Worm (Caenorhabditis elegans): ENCODE measurements around the gene spon-1.

Gene spon-1

DNA sequence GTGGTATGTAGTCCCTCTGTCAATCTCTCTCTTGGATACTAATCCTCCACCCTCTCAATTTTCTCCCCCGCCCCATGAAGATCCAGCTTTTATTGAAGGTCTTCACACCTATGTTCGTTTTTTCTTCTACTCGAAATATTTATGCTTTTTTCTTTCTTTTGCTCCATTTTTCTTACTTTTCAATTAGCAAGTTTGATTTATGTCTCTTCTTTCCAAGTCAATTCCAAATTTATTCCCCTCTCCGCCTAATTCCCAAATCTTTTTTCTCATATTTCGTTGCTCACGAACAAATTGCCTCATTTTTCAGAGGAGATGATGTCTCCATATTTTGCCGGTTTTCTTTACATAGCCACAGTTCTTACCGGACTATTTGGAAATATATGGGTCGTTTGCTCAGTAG is 27.9 kb downstream of the spon-1 start, which contains the start of gene npr-31:
Gene npr-31, plus strand, starts transcription at position 301 of the 400 bp plus-strand sequence.
- no peak for TF ChIP-seq unc-62 (GFP tag; optimal IDR thresholded peaks at IDR 0.05)

DNA sequence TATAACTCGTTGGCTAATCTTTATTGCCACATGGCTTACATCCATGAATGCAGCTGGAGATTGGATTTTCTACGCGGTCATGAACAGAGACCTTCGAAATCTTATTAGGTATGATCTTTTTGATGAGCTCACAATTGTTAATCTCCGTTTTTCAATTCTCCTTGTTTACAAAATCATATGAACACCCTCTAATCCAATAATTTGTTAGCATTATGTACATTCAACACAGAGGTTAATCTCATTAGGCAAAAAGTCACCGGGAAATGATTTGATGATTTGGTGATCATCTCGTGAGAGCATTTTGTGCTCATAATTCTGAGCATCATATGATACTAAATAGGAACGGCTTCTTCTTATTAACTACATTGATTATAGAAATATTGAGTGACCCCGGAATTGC is 29.9 kb downstream of the spon-1 start:
- TF ChIP-seq unc-62 (GFP tag; optimal IDR thresholded peaks at IDR 0.05) = no peak

DNA sequence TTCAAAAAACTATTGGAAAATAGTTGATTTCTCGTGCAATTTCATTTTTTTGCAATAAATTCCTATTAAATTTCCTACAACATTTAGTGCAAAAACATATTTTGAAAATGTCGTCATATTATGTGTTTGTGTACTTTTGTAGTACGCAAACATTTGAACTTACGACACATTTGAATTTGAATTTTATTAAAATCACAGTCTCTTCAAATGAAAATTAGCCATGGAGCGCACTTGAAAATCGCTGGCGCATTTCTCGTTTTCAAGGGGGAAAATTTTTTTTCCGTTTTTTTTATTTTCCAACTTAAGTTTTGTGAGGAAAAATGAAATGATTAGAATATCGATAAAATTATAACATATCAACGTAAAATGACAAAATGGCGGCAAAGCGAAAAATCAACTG is 31.2 kb downstream of the spon-1 start:
- TF ChIP-seq unc-62 (GFP tag; optimal IDR thresholded peaks at IDR 0.05) = no peak

DNA sequence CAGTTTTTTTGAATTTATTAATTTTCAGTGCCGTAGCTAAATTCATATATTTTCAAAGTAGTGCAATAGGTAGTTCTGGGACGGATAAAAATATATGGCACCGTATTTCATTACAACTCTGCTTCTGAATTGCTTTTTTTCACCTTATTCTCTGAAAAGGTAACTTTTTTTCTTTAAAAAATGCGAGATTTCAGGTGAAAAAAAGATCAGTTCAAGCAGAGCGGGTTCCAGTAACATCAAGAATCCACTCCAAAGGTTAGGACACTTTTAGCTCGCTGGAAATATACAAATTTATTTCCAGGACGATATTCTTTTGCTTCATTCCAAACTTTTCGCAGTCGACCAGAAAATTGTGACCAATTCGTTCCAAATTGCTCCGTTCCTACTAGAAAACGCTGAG is 31.7 kb downstream of the spon-1 start, which contains the start of gene T07F8.1:
Gene T07F8.1, plus strand, starts transcription at position 301 of the 400 bp plus-strand sequence.
- TF ChIP-seq unc-62 (GFP tag; optimal IDR thresholded peaks at IDR 0.05) = no peak

DNA sequence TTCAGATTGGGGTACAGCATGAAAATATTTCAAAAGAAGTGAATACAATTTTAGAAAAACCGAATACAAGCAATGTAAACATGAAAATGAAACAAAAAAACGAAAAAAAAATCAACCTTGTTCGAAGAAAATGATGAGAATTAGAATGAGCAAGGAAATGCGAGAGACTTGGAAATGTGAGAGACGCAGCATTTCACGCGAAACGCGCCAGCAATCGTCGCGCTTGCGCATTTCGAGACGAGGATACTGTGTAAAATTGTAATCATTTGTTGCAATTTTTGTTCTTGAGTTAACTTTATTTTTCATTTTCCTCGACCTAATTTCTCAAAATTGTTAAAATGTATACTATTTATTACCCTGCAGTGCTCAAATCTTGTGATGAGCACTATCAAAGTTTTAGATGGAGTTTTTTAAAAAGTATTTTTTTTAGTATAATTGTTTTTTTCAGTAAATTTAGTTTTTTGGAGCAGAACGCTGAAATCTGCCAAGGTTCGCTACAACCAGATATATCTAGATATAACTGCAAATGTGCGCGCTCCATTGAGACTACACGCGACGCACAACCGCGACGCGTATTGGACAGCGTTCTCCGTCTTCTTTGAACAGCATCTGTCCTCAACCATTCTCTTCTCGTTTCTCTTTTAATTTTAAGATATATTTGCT is 35.7 kb downstream of the spon-1 start, which contains the start of gene fust-1:
Gene fust-1, plus strand, starts transcription at position 613 of the 663 bp plus-strand sequence.
- no peak for TF ChIP-seq unc-62 (GFP tag; optimal IDR thresholded peaks at IDR 0.05)

DNA sequence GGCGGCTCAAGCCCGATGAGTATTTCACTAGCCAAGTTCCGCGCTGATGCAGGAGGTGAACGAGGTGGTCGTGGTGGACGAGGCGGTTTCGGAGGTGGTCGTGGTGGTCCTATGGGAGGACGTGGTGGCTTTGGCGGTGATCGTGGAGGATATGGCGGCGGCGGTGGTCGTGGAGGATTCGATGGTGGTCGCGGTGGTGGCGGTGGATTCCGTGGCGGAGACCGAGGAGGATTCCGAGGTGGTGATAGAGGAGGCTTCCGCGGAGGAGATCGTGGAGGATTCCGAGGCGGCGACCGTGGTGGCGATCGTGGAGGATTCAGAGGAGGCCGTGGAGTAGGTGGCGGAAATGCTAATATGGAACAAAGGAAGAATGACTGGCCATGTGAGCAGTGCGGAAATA is 38.4 kb downstream of the spon-1 start:
- TF ChIP-seq unc-62 (GFP tag; optimal IDR thresholded peaks at IDR 0.05) = no peak

DNA sequence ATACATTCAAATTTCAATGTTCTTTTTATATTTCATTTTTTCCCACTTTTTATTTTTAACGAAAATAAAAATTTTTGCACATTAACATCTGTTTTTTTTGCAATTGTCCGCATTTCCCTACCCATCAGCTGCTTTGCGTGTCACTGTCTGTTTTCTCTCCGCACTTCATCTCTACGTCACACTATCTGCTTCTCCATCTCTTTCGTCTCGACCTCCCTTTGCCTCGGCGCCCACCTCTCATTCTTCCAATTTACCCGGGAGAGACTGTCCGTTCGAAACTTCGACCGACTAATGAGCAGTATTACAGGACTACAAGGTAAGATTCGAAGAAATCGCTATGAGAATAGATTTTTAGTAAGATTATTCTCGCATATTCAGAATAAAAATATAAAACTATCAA is 39.0 kb downstream of the spon-1 start, which contains the start of gene C27H5.2:
Gene C27H5.2, plus strand, starts transcription at position 190 of the 400 bp plus-strand sequence.
- TF ChIP-seq unc-62 (GFP tag; optimal IDR thresholded peaks at IDR 0.05) = no peak

DNA sequence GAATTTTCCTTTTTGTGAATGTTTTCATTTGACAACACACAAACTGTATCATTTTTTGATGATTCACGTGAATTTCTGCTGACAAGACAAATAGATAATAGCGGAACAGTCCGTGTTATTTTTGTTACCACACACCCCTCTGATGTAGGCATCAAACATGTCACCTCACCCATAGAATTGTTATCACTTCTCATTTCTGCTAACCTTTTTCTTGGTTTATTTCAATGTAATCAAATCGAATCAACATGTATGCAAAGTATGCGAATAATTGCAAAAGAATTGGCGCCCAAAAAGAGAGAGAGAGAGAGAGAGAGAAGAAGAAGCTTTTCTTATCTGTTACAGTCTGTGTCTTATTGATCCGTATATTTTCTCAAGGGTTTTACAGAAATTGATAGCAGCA is 41.1 kb downstream of the spon-1 start:
- TF ChIP-seq unc-62 (GFP tag; optimal IDR thresholded peaks at IDR 0.05) = no peak

DNA sequence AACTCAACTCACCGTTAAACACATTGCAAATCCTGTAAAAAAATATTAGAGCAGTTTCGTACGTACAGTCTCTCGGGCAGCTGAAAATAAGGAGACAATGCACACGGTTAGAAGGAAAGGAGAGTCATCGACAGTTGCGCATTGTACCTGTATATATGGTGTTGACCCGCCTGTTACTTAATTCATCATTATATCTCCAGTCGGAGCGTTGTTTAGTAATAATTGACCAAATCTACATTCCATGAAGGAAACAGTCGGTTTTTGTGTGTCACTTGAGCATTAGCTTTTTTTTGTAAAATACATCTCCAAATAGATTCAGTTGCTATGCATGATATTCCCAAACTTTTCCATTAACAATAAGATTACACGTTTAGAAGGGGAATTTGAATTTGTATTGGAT is 45.2 kb downstream of the spon-1 start, which contains the start of gene C27H5.12:
Gene C27H5.12, minus strand, starts transcription at position 101 of the 400 bp plus-strand sequence.
- TF ChIP-seq unc-62 (GFP tag; optimal IDR thresholded peaks at IDR 0.05) = no peak

DNA sequence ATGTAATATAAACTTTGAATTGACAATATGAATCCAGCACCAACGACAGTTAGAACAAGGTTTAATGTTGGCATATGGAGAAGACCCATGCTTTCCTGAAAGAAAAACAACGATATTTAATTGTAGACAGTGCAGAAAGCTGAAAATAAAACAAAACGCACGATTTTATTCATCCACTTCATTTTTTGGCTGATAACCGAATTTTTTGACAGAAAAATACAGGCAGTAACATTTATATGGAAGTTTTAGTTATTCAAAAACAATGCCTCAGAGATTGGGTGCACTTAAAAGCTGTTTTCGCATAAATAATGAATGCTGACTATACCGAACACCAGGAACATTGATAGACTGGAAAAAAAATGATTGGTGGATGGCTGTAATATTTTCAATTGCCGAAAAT is 49.4 kb downstream of the spon-1 start, which contains the start of gene mfsd-13.2:
Gene mfsd-13.2, minus strand, starts transcription at position 101 of the 400 bp plus-strand sequence.
- no peak for TF ChIP-seq unc-62 (GFP tag; optimal IDR thresholded peaks at IDR 0.05)

DNA sequence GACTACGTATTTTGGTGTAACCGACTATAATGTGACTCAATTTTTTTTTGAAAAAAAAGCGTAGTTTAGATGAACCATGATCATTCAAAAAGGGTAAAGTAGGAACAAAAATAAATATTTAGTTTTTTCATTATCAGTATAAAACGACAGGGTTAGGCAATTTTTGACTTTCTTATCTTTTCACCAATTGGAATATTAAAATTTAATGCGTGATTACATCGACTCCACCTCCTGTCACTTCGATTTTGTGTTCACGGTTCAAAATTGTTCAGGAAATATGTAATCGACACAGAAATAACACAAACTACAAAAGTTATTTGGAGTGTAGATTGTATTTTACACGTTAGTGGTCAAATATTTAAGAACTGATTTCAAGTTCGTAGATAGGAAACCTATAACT is 50.4 kb downstream of the spon-1 start:
- no peak for TF ChIP-seq unc-62 (GFP tag; optimal IDR thresholded peaks at IDR 0.05)

DNA sequence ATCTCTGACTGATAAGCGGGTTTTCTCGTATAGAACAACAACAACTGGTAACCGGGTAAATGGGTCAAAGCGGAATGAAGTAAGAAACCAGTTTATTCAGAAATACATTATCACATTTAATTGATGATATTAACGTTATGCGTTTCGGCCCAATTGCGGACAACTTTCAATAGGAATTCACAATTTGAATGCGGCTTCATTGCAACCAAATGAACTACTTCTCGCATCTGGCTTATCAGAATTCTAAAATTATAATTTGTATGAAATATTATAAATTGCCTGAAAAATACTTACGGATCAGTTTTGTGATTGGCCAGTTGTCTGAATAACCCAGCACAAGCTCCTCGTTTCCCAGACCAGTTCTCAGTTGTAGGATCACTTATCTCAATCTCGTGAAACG is 52.4 kb downstream of the spon-1 start, which contains the start of gene col-36:
Gene col-36, minus strand, starts transcription at position 101 of the 400 bp plus-strand sequence.
- no peak for TF ChIP-seq unc-62 (GFP tag; optimal IDR thresholded peaks at IDR 0.05)
